Worm (Caenorhabditis elegans) whole organism, L1 larva: ENCODE results near the gene nuaf-1.

Source experiments
- C16A3.4 ChIP-seq: fragments of 150-350 bp; optimal IDR thresholded peaks from 2 replicates; lab custom pipeline; 2014; ENCODE audit warnings: missing biosample characterization, missing genetic modification characterization
- C34B4.2 ChIP-seq: sonication (generic microtip); optimal IDR thresholded peaks from 2 replicates; lab custom pipeline; 2017; ENCODE audit warnings: mild to moderate bottlenecking, missing genetic modification characterization, missing compliant biosample characterization
- F16B12.6 ChIP-seq: fragments of 150-350 bp; optimal IDR thresholded peaks from 2 replicates; lab custom pipeline; 2014; ENCODE audit warnings: missing biosample characterization, missing genetic modification characterization
- aha-1 ChIP-seq: fragments of 150-350 bp; optimal IDR thresholded peaks from 2 replicates; lab custom pipeline; 2014; ENCODE audit warnings: missing biosample characterization, missing genetic modification characterization
- alr-1 ChIP-seq: fragments of 200-800 bp; sonication (Bioruptor generic); optimal IDR thresholded peaks from 2 replicates; lab custom pipeline; 2018; ENCODE audit warnings: borderline replicate concordance, mild to moderate bottlenecking, missing genetic modification characterization, missing compliant biosample characterization
- ama-1 ChIP-seq: fragments of 150-350 bp; optimal IDR thresholded peaks from 2 replicates; lab custom pipeline; 2014
- blmp-1 ChIP-seq: fragments of 150-350 bp; optimal IDR thresholded peaks from 2 replicates; lab custom pipeline; 2014; ENCODE audit warnings: missing biosample characterization, missing genetic modification characterization
- ceh-63 ChIP-seq: fragments of 200-800 bp; sonication (Bioruptor generic); optimal IDR thresholded peaks from 2 replicates; lab custom pipeline; 2018; ENCODE audit warnings: mild to moderate bottlenecking, missing genetic modification characterization, missing compliant biosample characterization
- ceh-88 ChIP-seq: fragments of 200-800 bp; sonication (Bioruptor generic); IDR thresholded peaks from 2 replicates; pipeline ENCODE4 v1.3.6; 2022; ENCODE audit warnings: missing genetic modification characterization, missing compliant biosample characterization
- dpl-1 ChIP-seq, 3 experiments: fragments of 150-350 bp in 2 of 3; sonication (generic microtip) in 1 of 3; optimal IDR thresholded peaks; 2 replicates each; lab custom pipeline; 2014 to 2017; ENCODE audit warnings: missing biosample characterization in 3 of 3, missing genetic modification characterization in 3 of 3, missing genetic modification reagents in 3 of 3
- efl-1 ChIP-seq, 4 experiments: fragments of 150-350 bp; optimal IDR thresholded peaks in 3 of 4; peaks in 1 of 4; 1 replicate in 1 of 4; 2 replicates in 3 of 4; lab custom pipeline; 2014; ENCODE audit warnings: missing biosample characterization in 2 of 4, missing genetic modification characterization in 2 of 4, missing genetic modification reagents in 2 of 4
- egl-13 ChIP-seq: sonication (generic microtip); optimal IDR thresholded peaks from 2 replicates; lab custom pipeline; 2016; ENCODE audit warnings: missing genotype, missing genetic modification reagents, missing genetic modification characterization, missing compliant biosample characterization
- egl-27 ChIP-seq, 2 experiments: fragments of 150-350 bp in 1 of 2; sonication (generic microtip); optimal IDR thresholded peaks; 3 replicates each; lab custom pipeline; 2017 to 2018; ENCODE audit warnings: missing biosample characterization in 2 of 2, missing genetic modification characterization in 2 of 2, missing genetic modification reagents in 2 of 2
- elt-2 ChIP-seq: sonication (generic microtip); optimal IDR thresholded peaks from 2 replicates; lab custom pipeline; 2016; ENCODE audit warnings: missing genetic modification characterization, mild to moderate bottlenecking, inconsistent platforms, missing compliant biosample characterization, missing genetic modification reagents
- elt-3 ChIP-seq, 6 experiments: fragments of 150-350 bp in 1 of 6; sonication (generic microtip); optimal IDR thresholded peaks; 2 replicates each; lab custom pipeline; 2017 to 2018; ENCODE audit warnings: missing biosample characterization in 6 of 6, missing genetic modification characterization in 6 of 6, inconsistent platforms in 1 of 6
- fkh-10 ChIP-seq: sonication (generic microtip); optimal IDR thresholded peaks from 2 replicates; lab custom pipeline; 2017; ENCODE audit warnings: missing biosample characterization, missing genetic modification reagents, missing genetic modification characterization
- fkh-4 ChIP-seq: sonication (generic microtip); optimal IDR thresholded peaks from 2 replicates; lab custom pipeline; 2016; ENCODE audit warnings: missing compliant biosample characterization, missing genetic modification characterization, borderline replicate concordance
- hlh-4 ChIP-seq: sonication (generic microtip); optimal IDR thresholded peaks from 2 replicates; lab custom pipeline; 2016; ENCODE audit warnings: mild to moderate bottlenecking, missing genetic modification characterization, missing compliant biosample characterization
- hpl-2 ChIP-seq: fragments of 150-350 bp; optimal IDR thresholded peaks from 2 replicates; lab custom pipeline; 2014; ENCODE audit warnings: missing biosample characterization, missing genetic modification reagents, missing genetic modification characterization
- irx-1 ChIP-seq: sonication (generic microtip); optimal IDR thresholded peaks from 2 replicates; lab custom pipeline; 2016; ENCODE audit warnings: missing genetic modification characterization, missing compliant biosample characterization
- isw-1 ChIP-seq: fragments of 200-800 bp; sonication (Bioruptor generic); IDR thresholded peaks from 2 replicates; pipeline ENCODE4 v1.3.6; 2022; ENCODE audit warnings: missing genetic modification characterization, missing compliant biosample characterization
- lir-3 ChIP-seq: sonication (generic microtip); optimal IDR thresholded peaks from 2 replicates; lab custom pipeline; 2016; ENCODE audit warnings: mild to moderate bottlenecking, missing genetic modification characterization, moderate library complexity, missing compliant biosample characterization; ENCODE audit not compliant: poor library complexity
- mab-9 ChIP-seq: fragments of 200-800 bp; sonication (Bioruptor generic); IDR thresholded peaks from 2 replicates; pipeline ENCODE4 v1.3.6; 2022; ENCODE audit warnings: missing genetic modification reagents, missing genetic modification characterization, missing compliant biosample characterization
- mdl-1 ChIP-seq, 2 experiments: fragments of 150-350 bp; optimal IDR thresholded peaks; 2 replicates each; lab custom pipeline; 2014 to 2017; ENCODE audit warnings: missing biosample characterization in 2 of 2, missing genetic modification characterization in 2 of 2, inconsistent platforms in 1 of 2
- nhr-11 ChIP-seq: fragments of 150-350 bp; optimal IDR thresholded peaks from 2 replicates; lab custom pipeline; 2014; ENCODE audit warnings: missing biosample characterization, missing genetic modification characterization
- nhr-19 ChIP-seq: fragments of 200-800 bp; sonication (Bioruptor generic); conservative IDR thresholded peaks from 2 replicates; pipeline ENCODE4 v1.3.6; 2022; ENCODE audit warnings: missing genetic modification characterization, missing compliant biosample characterization
- nhr-237 ChIP-seq: fragments of 150-350 bp; optimal IDR thresholded peaks from 2 replicates; lab custom pipeline; 2014; ENCODE audit warnings: missing biosample characterization, missing genetic modification characterization
- nhr-28 ChIP-seq: fragments of 150-350 bp; optimal IDR thresholded peaks from 2 replicates; lab custom pipeline; 2014; ENCODE audit warnings: missing biosample characterization, missing genetic modification characterization
- nhr-47 ChIP-seq: sonication (generic microtip); optimal IDR thresholded peaks from 2 replicates; lab custom pipeline; 2016; ENCODE audit warnings: mild to moderate bottlenecking, missing genetic modification characterization, moderate library complexity, missing compliant biosample characterization
- nhr-77 ChIP-seq: fragments of 150-350 bp; optimal IDR thresholded peaks from 2 replicates; lab custom pipeline; 2014; ENCODE audit warnings: missing biosample characterization, missing genetic modification characterization
- nhr-84 ChIP-seq: sonication (generic microtip); optimal IDR thresholded peaks from 2 replicates; lab custom pipeline; 2017; ENCODE audit warnings: missing biosample characterization, missing genetic modification characterization
- nhr-85 ChIP-seq: sonication (generic microtip); peaks from one replicate; lab custom pipeline; 2016; ENCODE audit warnings: missing genetic modification characterization, inconsistent platforms, missing compliant biosample characterization
- nhr-90 ChIP-seq: sonication (generic microtip); optimal IDR thresholded peaks from 2 replicates; lab custom pipeline; 2016; ENCODE audit warnings: mild to moderate bottlenecking, missing genetic modification characterization, missing compliant biosample characterization; ENCODE audit not compliant: poor library complexity
- pag-3 ChIP-seq: sonication (generic microtip); optimal IDR thresholded peaks from 2 replicates; lab custom pipeline; 2017; ENCODE audit warnings: missing genetic modification characterization, mild to moderate bottlenecking, missing compliant biosample characterization, antibody characterized with exemption, borderline replicate concordance; ENCODE audit not compliant: insufficient read depth
- pax-3 ChIP-seq: fragments of 200-800 bp; sonication (Bioruptor generic); optimal IDR thresholded peaks from 2 replicates; lab custom pipeline; 2018; ENCODE audit warnings: mild to moderate bottlenecking, missing genetic modification characterization, moderate library complexity, missing compliant biosample characterization
- snpc-4 ChIP-seq: fragments of 150-350 bp; optimal IDR thresholded peaks from 2 replicates; lab custom pipeline; 2014; ENCODE audit warnings: missing biosample characterization, missing genetic modification characterization
- snu-23 ChIP-seq: sonication (generic microtip); optimal IDR thresholded peaks from 2 replicates; lab custom pipeline; 2016; ENCODE audit warnings: missing genetic modification characterization, missing compliant biosample characterization
- sox-4 ChIP-seq: sonication (generic microtip); optimal IDR thresholded peaks from 2 replicates; lab custom pipeline; 2016; ENCODE audit warnings: missing genetic modification characterization, missing compliant biosample characterization
- sup-37 ChIP-seq: fragments of 200-800 bp; sonication (Bioruptor generic); optimal IDR thresholded peaks from 2 replicates; lab custom pipeline; 2018; ENCODE audit warnings: mild to moderate bottlenecking, missing genetic modification characterization, missing compliant biosample characterization
- swsn-7 ChIP-seq: sonication (generic microtip); optimal IDR thresholded peaks from 2 replicates; lab custom pipeline; 2016; ENCODE audit warnings: missing genetic modification characterization, missing compliant biosample characterization
- tbx-2 ChIP-seq: sonication (generic microtip); optimal IDR thresholded peaks from 2 replicates; lab custom pipeline; 2016; ENCODE audit warnings: missing genetic modification characterization, missing compliant biosample characterization
- tlp-1 ChIP-seq: fragments of 150-350 bp; optimal IDR thresholded peaks from 2 replicates; lab custom pipeline; 2014; ENCODE audit warnings: missing biosample characterization, missing genetic modification characterization
- unc-130 ChIP-seq: fragments of 150-350 bp; optimal IDR thresholded peaks from 2 replicates; lab custom pipeline; 2017; ENCODE audit warnings: missing biosample characterization, missing genetic modification characterization, inconsistent platforms
- unc-30 ChIP-seq: sonication (generic microtip); optimal IDR thresholded peaks from 2 replicates; lab custom pipeline; 2017; ENCODE audit warnings: missing biosample characterization, missing genetic modification characterization
- unc-62 ChIP-seq: fragments of 150-350 bp; optimal IDR thresholded peaks from 2 replicates; lab custom pipeline; 2014; ENCODE audit warnings: missing biosample characterization, missing genetic modification reagents, missing genetic modification characterization
- unc-86 ChIP-seq: sonication (generic microtip); optimal IDR thresholded peaks from 2 replicates; lab custom pipeline; 2016; ENCODE audit warnings: missing genetic modification characterization, missing compliant biosample characterization
- unc-98 ChIP-seq: fragments of 200-800 bp; sonication (Bioruptor generic); IDR thresholded peaks from 2 replicates; pipeline ENCODE4 v1.3.6; 2022; ENCODE audit warnings: missing genetic modification characterization, missing compliant biosample characterization
- zip-4 ChIP-seq: fragments of 200-800 bp; sonication (Bioruptor generic); optimal IDR thresholded peaks from 2 replicates; lab custom pipeline; 2018; ENCODE audit warnings: mild to moderate bottlenecking, missing genetic modification characterization, moderate library complexity, missing compliant biosample characterization
- ztf-4 ChIP-seq: fragments of 150-350 bp; optimal IDR thresholded peaks from 2 replicates; lab custom pipeline; 2014; ENCODE audit warnings: missing biosample characterization, missing genetic modification characterization

nuaf-1 gene

DNA sequence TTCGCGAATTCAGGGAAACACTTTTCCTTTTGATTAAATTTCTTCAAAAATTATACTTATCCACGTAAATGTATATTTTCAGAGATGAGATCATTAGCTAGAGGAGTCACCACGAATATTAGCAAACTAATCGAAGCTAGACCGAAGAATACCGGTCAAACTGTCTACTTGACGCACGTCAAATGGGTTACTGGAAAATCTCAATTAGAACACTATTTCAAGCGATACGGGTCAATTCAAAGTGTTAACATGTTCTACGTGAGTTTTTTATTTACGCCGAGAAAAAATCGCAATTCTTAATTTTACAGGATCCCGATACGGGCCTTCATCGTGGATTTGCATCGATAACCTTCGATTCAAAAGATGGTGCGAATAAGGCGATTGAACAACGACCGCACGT is 2.6 kb downstream of the nuaf-1 start, which contains the start of gene slrp-1:
TSS of gene slrp-1 (plus strand) at position 83 of the 400 bp plus-strand sequence.
- TF ChIP-seq tbx-2 (tag; lab: Kevin White, UChicago) = no peak
- TF ChIP-seq efl-1 (optimal IDR thresholded peaks at IDR 0.05; lab: Kevin White, UChicago) = no peak
- TF ChIP-seq efl-1 (GFP tag; optimal IDR thresholded peaks at IDR 0.05 in 1 of 2; lab: Kevin White, UChicago) = peak in 1 of 2 experiments; percentile 79
- no peak for TF ChIP-seq nhr-77 (tag; lab: Kevin White, UChicago)
- TF ChIP-seq blmp-1 = no peak
- peak; percentile 53 for TF ChIP-seq nhr-85 (tag; lab: Kevin White, UChicago)

- TF ChIP-seq lir-3 (tag; lab: Kevin White, UChicago) (peak; percentile 79), nhr-47 (tag; lab: Kevin White, UChicago) (peak; percentile 90), dpl-1 (GFP tag; optimal IDR thresholded peaks at IDR 0.05; lab: Kevin White, UChicago) (peak; percentile 70 to 92 (median 83)), nhr-28 (tag; lab: Kevin White, UChicago) (no peak), aha-1 (tag; lab: Kevin White, UChicago) (peak; percentile 36), nhr-90 (peak; percentile 92), nhr-19 (GFP tag; lab: Robert Waterston, UW) (peak; percentile 94), elt-2 (tag; lab: Kevin White, UChicago) (peak; percentile 92), egl-27 (tag; optimal IDR thresholded peaks at IDR 0.05; lab: Kevin White, UChicago) (no peak), nhr-77 (tag; lab: Kevin White, UChicago) (peak; percentile 85), efl-1 (optimal IDR thresholded peaks at IDR 0.05; lab: Kevin White, UChicago) (peak; percentile 86 to 89), efl-1 (GFP tag; optimal IDR thresholded peaks at IDR 0.05 in 1 of 2; lab: Kevin White, UChicago) (peak; percentile 81 to 98), ceh-88 (GFP tag; lab: Robert Waterston, UW) (0 out of 2 replicates have a peak, but pooled peaks have one; percentile 33), unc-98 (GFP tag; lab: Robert Waterston, UW) (peak; percentile 37; the same call in 1 of the 2 replicates), pax-3 (peak; percentile 93), sox-4 (tag; lab: Kevin White, UChicago) (peak; percentile 50), unc-130 (tag; lab: Kevin White, UChicago) (peak; percentile 90), fkh-10 (GFP tag; lab: Kevin White, UChicago) (peak; percentile 24), tlp-1 (tag; lab: Kevin White, UChicago) (no peak), ztf-4 (peak; percentile 71), nhr-237 (tag; lab: Kevin White, UChicago) (peak; percentile 43), hpl-2 (GFP tag; lab: Kevin White, UChicago) (peak; percentile 70), C16A3.4 (peak; percentile 95), nhr-84 (tag; lab: Kevin White, UChicago) (no peak), nhr-11 (tag; lab: Kevin White, UChicago) (peak; percentile 42), swsn-7 (tag; lab: Kevin White, UChicago) (peak; percentile 90), fkh-4 (tag; lab: Kevin White, UChicago) (no peak), mab-9 (GFP tag; lab: Robert Waterston, UW) (peak; percentile 63), unc-30 (no peak), snu-23 (GFP tag; lab: Kevin White, UChicago) (peak; percentile 96), pag-3 (tag; lab: Kevin White, UChicago) (peak; percentile 97), alr-1 (tag; lab: Kevin White, UChicago) (no peak), mdl-1 (tag; optimal IDR thresholded peaks at IDR 0.05; lab: Kevin White, UChicago) (peak in 1 of 2 experiments; percentile 89), egl-13 (tag; lab: Kevin White, UChicago) (peak; percentile 69), ama-1 (lab: Kevin White, UChicago) (peak; percentile 69), unc-62 (GFP tag; lab: Kevin White, UChicago) (no peak), sup-37 (GFP tag; lab: Kevin White, UChicago) (peak; percentile 59), zip-4 (GFP tag; lab: Kevin White, UChicago) (peak; percentile 56), irx-1 (peak; percentile 80), elt-3 (tag; optimal IDR thresholded peaks at IDR 0.05; lab: Kevin White, UChicago) (peak in 5 of 6 experiments; percentile 12 to 97 (median 83)), hlh-4 (tag; lab: Kevin White, UChicago) (no peak), snpc-4 (tag; lab: Kevin White, UChicago) (peak; percentile 79), unc-86 (tag; lab: Kevin White, UChicago) (peak; percentile 62), C34B4.2 (no peak), isw-1 (GFP tag; lab: Robert Waterston, UW) (peak; percentile 66), ceh-63 (no peak), F16B12.6 (tag; lab: Kevin White, UChicago) (peak; percentile 44)
Measured at ce11 chrV:13565197-13565596, 3.2 kb downstream of the nuaf-1 start.
